Fruit fly (Drosophila melanogaster) whole organism, embryonic: ENCODE measurements around the gene CG8419.
A peak's percentile ranks its signal among the peaks of the same experiment; 100 is the strongest.

Source experiments
- CG10147 ChIP-seq: fragments of 200-800 bp; sonication (Bioruptor generic); optimal IDR thresholded peaks from 2 replicates; lab custom pipeline; 2019; ENCODE audit warnings: missing biosample characterization, mild to moderate bottlenecking, missing genetic modification characterization, moderate library complexity
- CG11695 ChIP-seq: fragments of 200-800 bp; sonication (Bioruptor generic); IDR thresholded peaks from 3 replicates; pipeline ENCODE4 v1.3.6; 2022; ENCODE audit warnings: missing biosample characterization, missing genetic modification characterization
- CG12659 ChIP-seq: fragments of 200-800 bp; sonication (Bioruptor generic); optimal IDR thresholded peaks from 3 replicates; lab custom pipeline; 2017; ENCODE audit warnings: mild to moderate bottlenecking, missing biosample characterization, missing genetic modification reagents, missing genetic modification characterization
- CG15514 ChIP-seq: fragments of 200-800 bp; sonication (Bioruptor generic); optimal IDR thresholded peaks from 3 replicates; lab custom pipeline; 2017; ENCODE audit warnings: missing biosample characterization, missing genetic modification characterization, mild to moderate bottlenecking, moderate library complexity, missing genetic modification reagents
- CG16813 ChIP-seq: fragments of 200-800 bp; sonication (Bioruptor generic); IDR thresholded peaks from 3 replicates; pipeline ENCODE4 v1.3.6; 2022; ENCODE audit warnings: missing biosample characterization, missing genetic modification characterization; ENCODE audit not compliant: partially characterized antibody
- CG16815 ChIP-seq: fragments of 200-800 bp; sonication (Bioruptor generic); optimal IDR thresholded peaks from 3 replicates; lab custom pipeline; 2017; ENCODE audit warnings: missing biosample characterization, mild to moderate bottlenecking, missing genetic modification characterization
- CG1792 ChIP-seq: fragments of 200-800 bp; sonication (Bioruptor generic); optimal IDR thresholded peaks from 2 replicates; lab custom pipeline; 2016; ENCODE audit warnings: missing biosample characterization, missing genetic modification characterization
- CG2712 ChIP-seq: fragments of 200-800 bp; optimal IDR thresholded peaks from 3 replicates; lab custom pipeline; 2019; ENCODE audit warnings: missing biosample characterization, mild to moderate bottlenecking, missing genetic modification characterization, moderate library complexity
- CG32532 ChIP-seq: fragments of 200-800 bp; sonication (Bioruptor generic); IDR thresholded peaks from 2 replicates; pipeline ENCODE4 v1.3.6; 2022; ENCODE audit warnings: missing biosample characterization, missing genetic modification characterization
- CG34376 ChIP-seq: fragments of 200-800 bp; sonication (Bioruptor generic); optimal IDR thresholded peaks from 2 replicates; lab custom pipeline; 2018; ENCODE audit warnings: missing biosample characterization, mild to moderate bottlenecking, missing genetic modification characterization
- CG3847 ChIP-seq: fragments of 200-800 bp; sonication (Bioruptor generic); IDR thresholded peaks from 2 replicates; pipeline ENCODE4 v1.3.6; 2022; ENCODE audit warnings: missing biosample characterization, missing genetic modification characterization
- CG43689 ChIP-seq: fragments of 200-800 bp; sonication (Bioruptor generic); IDR thresholded peaks from 2 replicates; pipeline ENCODE4 v1.3.6; 2022; ENCODE audit warnings: missing biosample characterization, missing genetic modification characterization
- CG4617 ChIP-seq: fragments of 200-800 bp; sonication (Bioruptor generic); optimal IDR thresholded peaks from 3 replicates; lab custom pipeline; 2016; ENCODE audit warnings: missing biosample characterization, missing genetic modification characterization, borderline replicate concordance
- CG4730 ChIP-seq: fragments of 200-800 bp; sonication (Bioruptor generic); IDR thresholded peaks from 2 replicates; pipeline ENCODE4 v1.3.6; 2022; ENCODE audit warnings: missing biosample characterization, missing genetic modification characterization
- CG4854 ChIP-seq: fragments of 200-800 bp; sonication (Bioruptor generic); optimal IDR thresholded peaks from 2 replicates; lab custom pipeline; 2016; ENCODE audit warnings: missing biosample characterization, missing genetic modification characterization, inconsistent platforms
- CG6791 ChIP-seq: fragments of 200-800 bp; sonication (Bioruptor generic); IDR thresholded peaks from 3 replicates; pipeline ENCODE4 v1.3.6; 2022; ENCODE audit warnings: missing biosample characterization, missing genetic modification characterization; ENCODE audit not compliant: partially characterized antibody
- CG7963 ChIP-seq: fragments of 200-800 bp; sonication (Bioruptor generic); IDR thresholded peaks from 3 replicates; pipeline ENCODE4 v1.3.6; 2022; ENCODE audit warnings: missing biosample characterization, missing genetic modification characterization; ENCODE audit not compliant: partially characterized antibody
- CG7987 ChIP-seq: fragments of 200-800 bp; sonication (Bioruptor generic); optimal IDR thresholded peaks from 2 replicates; lab custom pipeline; 2018; ENCODE audit warnings: missing biosample characterization, mild to moderate bottlenecking, missing genetic modification characterization, moderate library complexity
- CG8765 ChIP-seq: fragments of 200-800 bp; sonication (Bioruptor generic); IDR thresholded peaks from 2 replicates; pipeline ENCODE4 v1.3.6; 2022; ENCODE audit warnings: missing biosample characterization, missing genetic modification characterization
- CG9876 ChIP-seq: fragments of 200-800 bp; sonication (Bioruptor generic); optimal IDR thresholded peaks from 2 replicates; lab custom pipeline; 2016; ENCODE audit warnings: missing biosample characterization, missing genetic modification characterization
- CHES-1-like ChIP-seq: fragments of 200-800 bp; sonication (Bioruptor generic); optimal IDR thresholded peaks from 2 replicates; lab custom pipeline; 2016; ENCODE audit warnings: missing biosample characterization, missing genetic modification characterization
- D19B ChIP-seq: fragments of 200-800 bp; sonication (Bioruptor generic); optimal IDR thresholded peaks from 2 replicates; lab custom pipeline; 2017; ENCODE audit warnings: missing biosample characterization, mild to moderate bottlenecking, missing genetic modification characterization
- Dp ChIP-seq: fragments of 200-800 bp; sonication (Bioruptor generic); optimal IDR thresholded peaks from 2 replicates; lab custom pipeline; 2018; ENCODE audit warnings: missing biosample characterization, mild to moderate bottlenecking, missing genetic modification characterization, moderate library complexity
- Eip74EF ChIP-seq, 2 experiments: fragments of 200-800 bp in 1 of 2; fragments of >200 bp in 1 of 2; sonication (Bioruptor generic) in 1 of 2; optimal IDR thresholded peaks; 2 replicates each; lab custom pipeline; 2017 to 2019; ENCODE audit warnings: missing biosample characterization in 2 of 2, missing genetic modification characterization in 2 of 2, mild to moderate bottlenecking in 1 of 2, moderate library complexity in 1 of 2
- HmgZ ChIP-seq: fragments of 200-800 bp; sonication (Bioruptor generic); optimal IDR thresholded peaks from 2 replicates; lab custom pipeline; 2018; ENCODE audit warnings: missing biosample characterization, mild to moderate bottlenecking, missing genetic modification characterization
- Hmx ChIP-seq: fragments of 200-800 bp; sonication (Bioruptor generic); optimal IDR thresholded peaks from 2 replicates; lab custom pipeline; 2016; ENCODE audit warnings: missing biosample characterization, missing genetic modification characterization
- Hr78 ChIP-seq, 2 experiments: fragments of 200-800 bp in 1 of 2; fragments of >200 bp in 1 of 2; sonication (Bioruptor generic) in 1 of 2; optimal IDR thresholded peaks; 2 replicates each; lab custom pipeline; 2017 to 2019; ENCODE audit warnings: missing biosample characterization in 2 of 2, missing genetic modification characterization in 2 of 2, mild to moderate bottlenecking in 1 of 2, moderate library complexity in 1 of 2
- Med ChIP-seq: fragments of 200-800 bp; sonication (Bioruptor generic); peaks from one replicate; lab custom pipeline; 2016; ENCODE audit warnings: missing biosample characterization, missing genetic modification characterization, mild to moderate bottlenecking, inconsistent platforms, moderate library complexity
- NC2β ChIP-seq: fragments of 200-800 bp; sonication (Bioruptor generic); optimal IDR thresholded peaks from 2 replicates; lab custom pipeline; 2016; ENCODE audit warnings: missing biosample characterization, missing genetic modification characterization
- Nf-YA ChIP-seq: fragments of 200-800 bp; sonication (Bioruptor generic); IDR thresholded peaks from 2 replicates; pipeline ENCODE4 v1.3.6; 2022; ENCODE audit warnings: missing biosample characterization, missing genetic modification characterization
- YL-1 ChIP-seq: fragments of 200-800 bp; sonication (Bioruptor generic); optimal IDR thresholded peaks from 3 replicates; lab custom pipeline; 2017; ENCODE audit warnings: missing biosample characterization, mild to moderate bottlenecking, missing genetic modification characterization
- aop ChIP-seq: fragments of 200-800 bp; sonication (Bioruptor generic); IDR thresholded peaks from 2 replicates; pipeline ENCODE4 v1.3.6; 2022; ENCODE audit warnings: missing biosample characterization, missing genetic modification characterization
- ash1 ChIP-seq: fragments of 200-800 bp; sonication (Bioruptor generic); optimal IDR thresholded peaks from 2 replicates; lab custom pipeline; 2018; ENCODE audit warnings: missing biosample characterization, mild to moderate bottlenecking, missing genetic modification characterization
- bab2 ChIP-seq: fragments of 200-800 bp; sonication (Bioruptor generic); optimal IDR thresholded peaks from 2 replicates; lab custom pipeline; 2016; ENCODE audit warnings: missing biosample characterization, missing genetic modification characterization
- br ChIP-seq: fragments of >200 bp; optimal IDR thresholded peaks from 2 replicates; lab custom pipeline; 2017
- chif ChIP-seq, 2 experiments: fragments of 200-800 bp; sonication (Bioruptor generic); optimal IDR thresholded peaks; 3 replicates each; lab custom pipeline; 2016; ENCODE audit warnings: missing biosample characterization in 2 of 2, missing genetic modification characterization in 2 of 2
- ci ChIP-seq: fragments of 200-800 bp; sonication (Bioruptor generic); IDR thresholded peaks from 3 replicates; pipeline ENCODE4 v1.3.6; 2022; ENCODE audit warnings: missing biosample characterization, missing genetic modification characterization
- crp ChIP-seq, 2 experiments: fragments of 200-800 bp; sonication (Bioruptor generic); optimal IDR thresholded peaks; 2 replicates in 1 of 2; 3 replicates in 1 of 2; lab custom pipeline; 2017; ENCODE audit warnings: missing biosample characterization in 2 of 2, missing genetic modification characterization in 2 of 2, mild to moderate bottlenecking in 1 of 2, moderate library complexity in 1 of 2
- disco-r ChIP-seq: fragments of 200-800 bp; sonication (Bioruptor generic); optimal IDR thresholded peaks from 2 replicates; lab custom pipeline; 2016; ENCODE audit warnings: missing biosample characterization, missing genetic modification characterization
- fru ChIP-seq: fragments of >200 bp; optimal IDR thresholded peaks from 2 replicates; lab custom pipeline; 2017
- gcm2 ChIP-seq: fragments of 200-800 bp; sonication (Bioruptor generic); optimal IDR thresholded peaks from 2 replicates; lab custom pipeline; 2016; ENCODE audit warnings: missing biosample characterization, missing genetic modification characterization
- gro ChIP-seq: fragments of 200-800 bp; sonication (Bioruptor generic); optimal IDR thresholded peaks from 2 replicates; lab custom pipeline; 2016; ENCODE audit warnings: missing biosample characterization, missing genetic modification characterization
- inv ChIP-seq: fragments of 200-800 bp; sonication (Bioruptor generic); IDR thresholded peaks from 2 replicates; pipeline ENCODE4 v1.3.6; 2022; ENCODE audit warnings: missing biosample characterization, missing genetic modification characterization; ENCODE audit not compliant: partially characterized antibody
- kah ChIP-seq: fragments of 200-800 bp; sonication (Bioruptor generic); optimal IDR thresholded peaks from 2 replicates; lab custom pipeline; 2018; ENCODE audit warnings: missing biosample characterization, mild to moderate bottlenecking, missing genetic modification characterization
- pho ChIP-seq: fragments of 200-800 bp; sonication (Bioruptor generic); optimal IDR thresholded peaks from 2 replicates; lab custom pipeline; 2016; ENCODE audit warnings: missing biosample characterization, missing genetic modification characterization
- pzg ChIP-seq: fragments of 200-800 bp; sonication (Bioruptor generic); optimal IDR thresholded peaks from 3 replicates; lab custom pipeline; 2018; ENCODE audit warnings: missing biosample characterization, mild to moderate bottlenecking, missing genetic modification characterization, moderate library complexity
- ranshi ChIP-seq: fragments of 200-800 bp; sonication (Bioruptor generic); IDR thresholded peaks from 2 replicates; pipeline ENCODE4 v1.3.6; 2022; ENCODE audit warnings: missing biosample characterization, missing genetic modification characterization
- sens ChIP-seq: fragments of 200-800 bp; sonication (Bioruptor generic); peaks from one replicate; lab custom pipeline; 2016; ENCODE audit warnings: missing biosample characterization, missing genetic modification characterization
- trem ChIP-seq: fragments of 200-800 bp; optimal IDR thresholded peaks from 3 replicates; lab custom pipeline; 2019; ENCODE audit warnings: missing biosample characterization, mild to moderate bottlenecking, missing genetic modification characterization, moderate library complexity
- wek ChIP-seq: fragments of 200-800 bp; sonication (Bioruptor generic); optimal IDR thresholded peaks from 3 replicates; lab custom pipeline; 2018; ENCODE audit warnings: missing biosample characterization, mild to moderate bottlenecking, missing genetic modification characterization, moderate library complexity
- zen2 ChIP-seq: fragments of 200-800 bp; sonication (Bioruptor generic); IDR thresholded peaks from 3 replicates; pipeline ENCODE4 v1.3.6; 2022; ENCODE audit warnings: missing biosample characterization, missing genetic modification characterization; ENCODE audit not compliant: partially characterized antibody

CG8419 gene

DNA sequence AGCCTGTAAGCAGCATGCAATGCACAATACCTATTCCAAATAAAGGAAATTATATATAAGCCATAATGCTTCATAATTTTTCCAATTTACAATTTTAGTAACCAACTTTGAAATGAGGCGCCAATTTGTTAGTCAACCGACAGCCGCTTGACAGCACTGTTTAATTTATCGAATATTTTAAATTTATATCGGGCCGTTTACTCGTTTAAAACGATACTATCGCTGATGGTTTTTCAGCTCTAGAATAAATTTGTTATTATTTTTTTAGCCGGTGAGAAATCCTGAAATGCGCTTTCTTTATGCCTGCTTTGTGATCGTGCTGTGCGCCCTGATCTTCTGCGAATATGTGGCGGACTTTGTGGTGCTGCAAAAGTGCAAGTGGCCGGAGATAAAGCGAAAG, 7.2 kb upstream of the CG8419 start, which contains the start of gene PGAP5 (continued):
- TF ChIP-seq ranshi (no peak), CG9876 (GFP tag; lab: Kevin White, UChicago) (no peak), pho (GFP tag; lab: Kevin White, UChicago) (peak; percentile 24), CG12659 (GFP tag; lab: Kevin White, UChicago) (peak; percentile 48), trem (tag; lab: Kevin White, UChicago) (peak; percentile 27), YL-1 (GFP tag; lab: Kevin White, UChicago) (peak; percentile 29), CG1792 (GFP tag; lab: Kevin White, UChicago) (no peak), gcm2 (GFP tag; lab: Kevin White, UChicago) (peak; percentile 34), CG2712 (peak; percentile 22), HmgZ (peak; percentile 54), CG16815 (GFP tag; lab: Kevin White, UChicago) (no peak), chif (GFP tag; optimal IDR thresholded peaks at IDR 0.05; lab: Kevin White, UChicago) (no peak), crp (GFP tag; optimal IDR thresholded peaks at IDR 0.05; lab: Kevin White, UChicago) (peak in 1 of 2 experiments; percentile 2), Nf-YA (GFP tag; lab: Robert Waterston, UW) (no peak), NC2β (GFP tag; lab: Kevin White, UChicago) (peak; percentile 5), D19B (GFP tag; lab: Kevin White, UChicago) (no peak), CG32532 (GFP tag; lab: Robert Waterston, UW) (0 out of 2 replicates have a peak, but pooled peaks have one; percentile 25), CG4730 (no peak), Dp (GFP tag; lab: Kevin White, UChicago) (peak; percentile 96), ci (GFP tag; lab: Robert Waterston, UW) (0 out of 3 replicates have a peak, but pooled peaks have one; percentile 17), inv (GFP tag; lab: Robert Waterston, UW) (peak; percentile 87), aop (GFP tag; lab: Robert Waterston, UW) (peak; percentile 22; the same call in 1 of the 2 replicates), CG15514 (GFP tag; lab: Kevin White, UChicago) (peak; percentile 69), CG6791 (GFP tag; lab: Robert Waterston, UW) (peak; percentile 94), CG43689 (GFP tag; lab: Robert Waterston, UW) (no peak), CG7963 (peak; percentile 85), Eip74EF (GFP tag; optimal IDR thresholded peaks at IDR 0.05; lab: Kevin White, UChicago) (no peak), br (lab: Kevin White, UChicago) (no peak), CG10147 (GFP tag; lab: Kevin White, UChicago) (no peak), CG4854 (GFP tag; lab: Kevin White, UChicago) (peak; percentile 2), Med (GFP tag; lab: Kevin White, UChicago) (peak; percentile 86), kah (GFP tag; lab: Kevin White, UChicago) (no peak), CG4617 (GFP tag; lab: Kevin White, UChicago) (peak; percentile 35), sens (GFP tag; lab: Kevin White, UChicago) (peak; percentile 84), CG7987 (no peak), CHES-1-like (GFP tag; lab: Kevin White, UChicago) (peak; percentile 26), pzg (peak; percentile 84), fru (lab: Kevin White, UChicago) (no peak), gro (peak; percentile 49), CG8765 (GFP tag; lab: Robert Waterston, UW) (no peak), Hmx (no peak), zen2 (GFP tag; lab: Robert Waterston, UW) (peak; percentile 88), ash1 (GFP tag; lab: Kevin White, UChicago) (no peak), disco-r (no peak), CG3847 (GFP tag; lab: Robert Waterston, UW) (peak; percentile 74), CG34376 (peak; percentile 24), Hr78 (GFP tag; optimal IDR thresholded peaks at IDR 0.05; lab: Kevin White, UChicago) (no peak), CG11695 (GFP tag; lab: Robert Waterston, UW) (no peak), wek (GFP tag; lab: Kevin White, UChicago) (no peak), bab2 (peak; percentile 1), CG16813 (GFP tag; lab: Robert Waterston, UW) (peak; percentile 90)
